Fruit fly (Drosophila melanogaster) whole organism, wandering third instar larva: ENCODE results near the gene CG8813.

ENCODE experiments used
- Abd-B ChIP-seq: fragments of >200 bp; optimal IDR thresholded peaks from 2 replicates; lab custom pipeline; 2017; ENCODE audit warnings: missing biosample characterization, missing genetic modification characterization
- CG32264 ChIP-seq: fragments of 200-800 bp; sonication (Bioruptor generic); optimal IDR thresholded peaks from 2 replicates; lab custom pipeline; 2016; ENCODE audit warnings: missing biosample characterization, missing genetic modification characterization
- CG9705 ChIP-seq: fragments of 200-800 bp; sonication (Bioruptor generic); optimal IDR thresholded peaks from 2 replicates; lab custom pipeline; 2018; ENCODE audit warnings: missing biosample characterization, mild to moderate bottlenecking, missing genetic modification characterization
- CrebA ChIP-seq: fragments of 200-800 bp; sonication (Bioruptor generic); optimal IDR thresholded peaks from 2 replicates; lab custom pipeline; 2016; ENCODE audit warnings: missing biosample characterization, mild to moderate bottlenecking, missing genetic modification characterization, borderline replicate concordance
- Dfd ChIP-seq: fragments of >200 bp; optimal IDR thresholded peaks from 2 replicates; lab custom pipeline; 2017; ENCODE audit warnings: missing biosample characterization, missing genetic modification characterization
- Dif ChIP-seq: fragments of 200-275, 200-300 bp; sonication (Bioruptor generic); optimal IDR thresholded peaks from 2 replicates; lab custom pipeline; 2018; ENCODE audit warnings: missing biosample characterization, missing genetic modification characterization; ENCODE audit not compliant: partially characterized antibody
- GATAd ChIP-seq: sonication (Bioruptor generic); optimal IDR thresholded peaks from 2 replicates; lab custom pipeline; 2016; ENCODE audit warnings: missing biosample characterization, missing genetic modification characterization
- HLH106 ChIP-seq: fragments of 200-800 bp; optimal IDR thresholded peaks from 3 replicates; lab custom pipeline; 2019; ENCODE audit warnings: missing biosample characterization, mild to moderate bottlenecking, missing genetic modification characterization, moderate library complexity
- Hnf4 ChIP-seq: fragments of 200-800 bp; sonication (Bioruptor generic); optimal IDR thresholded peaks from 2 replicates; lab custom pipeline; 2016; ENCODE audit warnings: missing biosample characterization, mild to moderate bottlenecking, missing genetic modification characterization
- Hr78 ChIP-seq: fragments of >200 bp; optimal IDR thresholded peaks from 2 replicates; lab custom pipeline; 2017; ENCODE audit warnings: missing biosample characterization, missing genetic modification characterization
- Hr83 ChIP-seq: fragments of 200-300 bp; sonication (Bioruptor generic); optimal IDR thresholded peaks from 2 replicates; lab custom pipeline; 2016; ENCODE audit warnings: missing biosample characterization, mild to moderate bottlenecking, missing genetic modification characterization, moderate library complexity; ENCODE audit not compliant: poor library complexity, severe bottlenecking
- Jra ChIP-seq: sonication (Bioruptor generic); optimal IDR thresholded peaks from 2 replicates; lab custom pipeline; 2016; ENCODE audit warnings: missing biosample characterization, missing genetic modification characterization
- Mio ChIP-seq: sonication (Bioruptor generic); optimal IDR thresholded peaks from 2 replicates; lab custom pipeline; 2016; ENCODE audit warnings: missing biosample characterization, missing genetic modification characterization
- Myc ChIP-seq: fragments of >200 bp; optimal IDR thresholded peaks from 2 replicates; lab custom pipeline; 2017
- N ChIP-seq: fragments of >200 bp; optimal IDR thresholded peaks from 2 replicates; lab custom pipeline; 2018; ENCODE audit warnings: missing biosample characterization, missing external identifiers, missing genetic modification characterization
- OdsH ChIP-seq: fragments of 200-800 bp; sonication (Bioruptor generic); optimal IDR thresholded peaks from 2 replicates; lab custom pipeline; 2016; ENCODE audit warnings: missing biosample characterization, mild to moderate bottlenecking, missing genetic modification characterization
- Rel ChIP-seq, 2 experiments: fragments of 200-800 bp; sonication (Bioruptor generic) in 1 of 2; optimal IDR thresholded peaks; 2 replicates in 1 of 2; 3 replicates in 1 of 2; lab custom pipeline; 2016 to 2019; ENCODE audit warnings: mild to moderate bottlenecking in 2 of 2, missing biosample characterization in 2 of 2, missing genetic modification characterization in 2 of 2, moderate library complexity in 1 of 2
- Sp1 ChIP-seq: fragments of 200-800 bp; sonication (Bioruptor generic); optimal IDR thresholded peaks from 3 replicates; lab custom pipeline; 2019; ENCODE audit warnings: missing biosample characterization, mild to moderate bottlenecking, missing genetic modification characterization, moderate library complexity
- Vsx2 ChIP-seq: fragments of 200-300, 225-300 bp; sonication (Bioruptor generic); optimal IDR thresholded peaks from 2 replicates; lab custom pipeline; 2018; ENCODE audit warnings: missing biosample characterization, missing genetic modification characterization; ENCODE audit not compliant: partially characterized antibody
- br ChIP-seq: fragments of 200-800 bp; sonication (Bioruptor generic); optimal IDR thresholded peaks from 2 replicates; lab custom pipeline; 2016; ENCODE audit warnings: missing biosample characterization, missing genetic modification characterization
- brk ChIP-seq: fragments of 200-800 bp; sonication (Bioruptor generic); optimal IDR thresholded peaks from 2 replicates; lab custom pipeline; 2016; ENCODE audit warnings: missing biosample characterization, mild to moderate bottlenecking, missing genetic modification characterization
- dl ChIP-seq, 2 experiments: fragments of 175-275, 200-275 bp in 1 of 2; fragments of 200-275 bp in 1 of 2; sonication (Bioruptor generic); optimal IDR thresholded peaks; lab custom pipeline; 2018; ENCODE audit warnings: mild to moderate bottlenecking in 2 of 2, missing biosample characterization in 2 of 2, missing genetic modification characterization in 2 of 2, moderate library complexity in 2 of 2; ENCODE audit not compliant: partially characterized antibody in 2 of 2, insufficient read depth in 1 of 2
- dmrt93B ChIP-seq: fragments of 200-800 bp; sonication (Bioruptor generic); optimal IDR thresholded peaks from 2 replicates; lab custom pipeline; 2018; ENCODE audit warnings: missing biosample characterization, mild to moderate bottlenecking, missing genetic modification characterization
- dsf ChIP-seq: sonication (Bioruptor generic); optimal IDR thresholded peaks from 2 replicates; lab custom pipeline; 2016; ENCODE audit warnings: missing biosample characterization, missing genetic modification characterization, borderline replicate concordance
- ey ChIP-seq: fragments of 200-800 bp; sonication (Bioruptor generic); optimal IDR thresholded peaks from 2 replicates; lab custom pipeline; 2016; ENCODE audit warnings: missing biosample characterization, missing genetic modification characterization
- foxo ChIP-seq, 2 experiments: fragments of 200-800 bp; sonication (Bioruptor generic); optimal IDR thresholded peaks; 2 replicates in 1 of 2; 3 replicates in 1 of 2; lab custom pipeline; 2016 to 2017; ENCODE audit warnings: missing biosample characterization in 2 of 2, missing genetic modification characterization in 2 of 2
- fru ChIP-seq: fragments of 200-800 bp; sonication (Bioruptor generic); optimal IDR thresholded peaks from 3 replicates; lab custom pipeline; 2016; ENCODE audit warnings: missing biosample characterization, mild to moderate bottlenecking, missing genetic modification characterization
- h ChIP-seq: fragments of 200-800 bp; sonication (Bioruptor generic); optimal IDR thresholded peaks from 3 replicates; lab custom pipeline; 2016; ENCODE audit warnings: missing biosample characterization, mild to moderate bottlenecking, missing genetic modification characterization
- jim ChIP-seq: fragments of 175-275, 200-325 bp; sonication (Bioruptor generic); optimal IDR thresholded peaks from 2 replicates; lab custom pipeline; 2016; ENCODE audit warnings: missing biosample characterization, mild to moderate bottlenecking, missing genetic modification characterization
- lola ChIP-seq: fragments of >200 bp; optimal IDR thresholded peaks from 2 replicates; lab custom pipeline; 2017; ENCODE audit warnings: missing biosample characterization, missing genetic modification characterization
- pan ChIP-seq: fragments of >200 bp; optimal IDR thresholded peaks from 2 replicates; lab custom pipeline; 2017
- psq ChIP-seq: fragments of 200-800 bp; sonication (Bioruptor generic); optimal IDR thresholded peaks from 3 replicates; lab custom pipeline; 2017; ENCODE audit warnings: missing biosample characterization, mild to moderate bottlenecking, missing genetic modification characterization, moderate library complexity
- rgr ChIP-seq: fragments of 200-800 bp; sonication (Bioruptor generic); optimal IDR thresholded peaks from 3 replicates; lab custom pipeline; 2016; ENCODE audit warnings: missing biosample characterization, mild to moderate bottlenecking, missing genetic modification characterization
- sage ChIP-seq: fragments of 200-800 bp; sonication (Bioruptor generic); optimal IDR thresholded peaks from 2 replicates; lab custom pipeline; 2016; ENCODE audit warnings: missing biosample characterization, mild to moderate bottlenecking, missing genetic modification characterization
- sv ChIP-seq: fragments of 200-800 bp; sonication (Bioruptor generic); optimal IDR thresholded peaks from 3 replicates; lab custom pipeline; 2016; ENCODE audit warnings: missing biosample characterization, missing genetic modification characterization
- tai ChIP-seq: sonication (Bioruptor generic); optimal IDR thresholded peaks from 2 replicates; lab custom pipeline; 2016; ENCODE audit warnings: missing biosample characterization, missing genetic modification characterization
- usp ChIP-seq: fragments of >200 bp; optimal IDR thresholded peaks from 2 replicates; lab custom pipeline; 2017; ENCODE audit warnings: missing biosample characterization, missing genetic modification characterization
- woc ChIP-seq: sonication (Bioruptor generic); optimal IDR thresholded peaks from 2 replicates; lab custom pipeline; 2016; ENCODE audit warnings: missing biosample characterization, mild to moderate bottlenecking, missing genetic modification characterization

Gene CG8813

dm6 chr2L:2869008-2869702 lies at the start of gene CG8813:
TSS of gene CG8813 (plus strand) at chr2L:2869652.
- TF ChIP-seq Hnf4 (GFP tag; lab: Kevin White, UChicago) (no peak), OdsH (GFP tag; lab: Kevin White, UChicago) (no peak), woc (GFP tag; lab: Kevin White, UChicago) (no peak), foxo (GFP tag; optimal IDR thresholded peaks at IDR 0.05; lab: Kevin White, UChicago) (no peak), Hr83 (GFP tag; lab: Kevin White, UChicago) (no peak), sage (GFP tag; lab: Kevin White, UChicago) (no peak), fru (GFP tag; lab: Kevin White, UChicago) (no peak)

DNA sequence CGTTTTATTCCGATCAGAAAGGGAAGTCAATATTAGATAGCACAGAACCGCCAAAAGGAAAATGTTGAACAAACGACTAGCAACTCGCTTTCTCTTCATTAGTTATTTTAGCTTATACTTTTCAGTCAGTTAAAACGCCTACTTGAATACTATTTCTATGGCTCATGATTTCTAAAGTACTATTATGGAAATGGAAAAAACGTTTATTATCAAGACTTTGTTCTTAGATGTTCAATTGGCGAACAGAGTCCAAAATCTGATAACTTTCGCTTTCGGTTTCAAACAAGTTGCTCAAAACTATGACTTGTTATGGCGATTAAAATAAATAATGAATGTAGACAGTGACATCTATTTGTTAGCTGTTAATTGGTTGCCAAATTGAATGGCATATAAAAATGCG lies 44.0 kb upstream of the CG8813 start, which contains the start of gene CG3123:
Gene CG3123, minus strand, starts transcription at position 101 of the 400 bp plus-strand sequence.
- TF ChIP-seq h (GFP tag; lab: Kevin White, UChicago) (no peak), Dif (GFP tag; lab: Kevin White, UChicago) (no peak)

DNA sequence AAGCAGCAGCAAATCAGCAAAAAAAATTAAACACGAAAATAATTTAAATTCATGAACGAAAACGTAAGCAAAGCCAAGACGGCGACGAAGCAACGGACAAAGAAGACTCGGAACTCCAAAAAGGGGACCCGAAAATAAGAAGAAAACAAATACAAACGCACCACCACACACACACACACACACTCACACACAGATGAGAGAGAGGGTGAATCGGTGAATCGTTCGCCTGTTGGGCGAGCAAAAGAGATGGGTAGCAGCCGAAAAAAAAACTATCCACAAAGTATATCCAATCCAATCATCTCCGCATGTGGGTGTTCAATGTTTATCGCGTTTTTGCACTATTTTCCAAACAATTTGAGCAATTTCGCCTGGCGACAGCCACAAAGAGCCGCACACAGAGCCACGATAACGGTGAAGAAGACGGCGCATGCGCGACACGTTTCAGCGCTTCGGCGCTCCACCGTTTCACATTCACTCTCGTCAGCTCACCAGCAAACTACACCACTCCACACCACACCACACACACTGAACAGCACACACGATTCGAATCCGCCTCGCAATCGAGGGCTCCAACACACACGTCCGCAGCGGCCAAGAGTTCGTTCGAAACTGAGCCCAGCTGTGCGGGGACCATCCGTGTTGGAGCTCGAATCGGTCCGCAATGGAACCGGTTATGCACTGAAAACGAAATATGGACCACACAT lies 39.7 kb upstream of the CG8813 start, which contains the start of gene Duox:
Gene Duox, minus strand, starts transcription at position 612 of the 704 bp plus-strand sequence.
- TF ChIP-seq Abd-B = no peak
- no peak for TF ChIP-seq h (GFP tag; lab: Kevin White, UChicago)
- no peak for TF ChIP-seq sage (GFP tag; lab: Kevin White, UChicago)
- TF ChIP-seq N (GFP tag; lab: Kevin White, UChicago) = no peak
- TF ChIP-seq CG32264 = no peak
- TF ChIP-seq tai (GFP tag; lab: Kevin White, UChicago) = no peak
- peak; percentile 78 for TF ChIP-seq Dif (GFP tag; lab: Kevin White, UChicago)
- TF ChIP-seq Hr78 (GFP tag; lab: Kevin White, UChicago) = no peak
- TF ChIP-seq psq (GFP tag; lab: Kevin White, UChicago) = peak; percentile 89
- TF ChIP-seq Myc (lab: Kevin White, UChicago) = no peak
- no peak for TF ChIP-seq fru (GFP tag; lab: Kevin White, UChicago)
- TF ChIP-seq Jra (GFP tag; lab: Kevin White, UChicago) = no peak
- no peak for TF ChIP-seq HLH106
- TF ChIP-seq Sp1 (GFP tag; lab: Kevin White, UChicago) = no peak
- no peak for TF ChIP-seq woc (GFP tag; lab: Kevin White, UChicago)
- TF ChIP-seq Vsx2 (GFP tag; lab: Kevin White, UChicago) = peak; percentile 7
- no peak for TF ChIP-seq Rel (GFP tag; optimal IDR thresholded peaks at IDR 0.05; lab: Kevin White, UChicago)
- no peak for TF ChIP-seq Rel (tag; optimal IDR thresholded peaks at IDR 0.05; lab: Kevin White, UChicago)
- TF ChIP-seq jim (GFP tag; lab: Kevin White, UChicago) = peak; percentile 45
- no peak for TF ChIP-seq OdsH (GFP tag; lab: Kevin White, UChicago)
- TF ChIP-seq dmrt93B (GFP tag; lab: Kevin White, UChicago) = no peak
- no peak for TF ChIP-seq CG9705
- no peak for TF ChIP-seq Hnf4 (GFP tag; lab: Kevin White, UChicago)
- no peak for TF ChIP-seq sv (GFP tag; lab: Kevin White, UChicago)
- no peak for TF ChIP-seq brk (GFP tag; lab: Kevin White, UChicago)
- no peak for TF ChIP-seq CrebA (GFP tag; lab: Kevin White, UChicago)
- no peak for TF ChIP-seq GATAd (GFP tag; lab: Kevin White, UChicago)
- TF ChIP-seq dsf (GFP tag; lab: Kevin White, UChicago) = no peak
- no peak for TF ChIP-seq usp (GFP tag; lab: Kevin White, UChicago)
- TF ChIP-seq lola (GFP tag; lab: Kevin White, UChicago) = no peak
- TF ChIP-seq Mio (GFP tag; lab: Kevin White, UChicago) = no peak
- TF ChIP-seq Dfd (GFP tag; lab: Kevin White, UChicago) = no peak
- peak; percentile 74 for TF ChIP-seq Hr83 (GFP tag; lab: Kevin White, UChicago)
- TF ChIP-seq ey (GFP tag; lab: Kevin White, UChicago) = no peak
- TF ChIP-seq foxo (GFP tag; optimal IDR thresholded peaks at IDR 0.05; lab: Kevin White, UChicago) = no peak
- TF ChIP-seq rgr (GFP tag; lab: Kevin White, UChicago) = no peak
- no peak for TF ChIP-seq pan (lab: Kevin White, UChicago)
- no peak for TF ChIP-seq br
- peak; percentile 12 to 32 for TF ChIP-seq dl (GFP tag; optimal IDR thresholded peaks at IDR 0.05; lab: Kevin White, UChicago; ENCODE audit: insufficient read depth in 1 of 2, partially characterized antibody in 2 of 2)
